Worm (Caenorhabditis elegans): ENCODE data around the gene B0334.20.

ce11 chrII:11479076-11479475 is 21.2 kb downstream of the B0334.20 start, which contains the start of gene W02B12.12:
- TF ChIP-seq gmeb-2 (tag; optimal IDR thresholded peaks at IDR 0.05) (no peak), ama-1 (optimal IDR thresholded peaks at IDR 0.05) (no peak), unc-3 (GFP tag; conservative IDR thresholded peaks at IDR 0.05) (no peak), unc-3 (tag; optimal IDR thresholded peaks at IDR 0.05) (no peak), unc-42 (tag; optimal IDR thresholded peaks at IDR 0.05) (no peak), ceh-31 (tag; optimal IDR thresholded peaks at IDR 0.05) (no peak), fax-1 (tag; optimal IDR thresholded peaks at IDR 0.05) (no peak), ceh-24 (tag; optimal IDR thresholded peaks at IDR 0.05) (no peak), tbx-2 (tag; optimal IDR thresholded peaks at IDR 0.05) (no peak), elt-2 (tag; optimal IDR thresholded peaks at IDR 0.05) (no peak), ceh-2 (tag; optimal IDR thresholded peaks at IDR 0.05) (no peak), hlh-13 (GFP tag; optimal IDR thresholded peaks at IDR 0.05) (no peak), sox-2 (GFP tag; IDR thresholded peaks at IDR 0.05) (no peak), lin-11 (tag; optimal IDR thresholded peaks at IDR 0.05) (no peak), unc-55 (GFP tag; optimal IDR thresholded peaks at IDR 0.05) (no peak)
